Worm (Caenorhabditis elegans): ENCODE data around the gene F46E10.2.

DNA sequence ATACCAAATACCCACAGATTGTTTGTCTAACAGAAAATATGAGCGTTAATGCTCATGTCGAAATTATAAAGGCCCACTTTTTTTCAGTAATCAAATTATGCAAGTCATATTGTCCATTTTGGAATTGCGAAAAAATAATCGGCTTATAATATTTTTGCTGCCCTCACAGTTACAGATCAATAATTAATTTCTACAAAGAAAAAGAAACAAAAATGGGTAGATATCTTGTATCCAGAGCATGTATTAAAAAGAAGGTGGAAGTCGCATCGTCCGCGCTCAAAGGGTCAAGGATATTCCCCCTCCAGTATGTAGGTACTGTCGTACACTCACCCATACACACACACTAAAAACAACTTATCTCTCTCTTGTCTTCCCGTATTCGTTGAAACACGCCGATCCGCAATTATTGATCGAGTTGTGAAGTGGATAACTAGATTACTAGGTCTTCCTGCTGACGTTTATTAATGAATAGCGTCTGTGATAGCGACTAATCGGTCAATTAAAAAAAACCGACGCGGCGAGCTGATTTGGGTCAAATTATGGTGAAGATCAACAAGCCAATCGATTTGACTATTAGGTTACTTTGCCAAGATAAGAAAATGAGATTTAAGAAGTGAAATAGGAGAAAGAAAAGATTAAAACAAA is 6.3 kb upstream of the F46E10.2 start:
- TF ChIP-seq ama-1 (optimal IDR thresholded peaks at IDR 0.05) (no peak), tra-4 (tag; optimal IDR thresholded peaks at IDR 0.05) (no peak), hmg-4 (GFP tag; optimal IDR thresholded peaks at IDR 0.05) (no peak)
